Worm (Caenorhabditis elegans): Measurements from ENCODE around the gene F56C9.3.

Gene F56C9.3

DNA sequence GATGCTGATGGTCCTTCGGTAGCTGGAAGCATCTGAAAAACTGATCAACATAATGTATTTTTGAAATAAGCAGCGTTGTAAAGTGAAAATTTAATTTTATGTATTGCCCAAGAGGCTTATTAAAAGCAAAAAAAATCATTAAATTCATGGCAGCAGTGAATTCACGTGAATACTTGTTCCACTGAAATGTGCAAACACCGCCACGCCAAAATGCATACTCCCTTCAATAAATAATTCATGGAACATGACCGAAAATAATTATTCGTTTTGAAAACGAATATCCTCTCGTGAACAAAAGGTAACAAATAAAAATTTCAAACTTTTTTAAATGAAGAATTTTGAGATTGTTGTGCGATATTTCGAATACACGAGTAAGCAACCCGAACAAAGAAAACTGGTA lies 46.3 kb downstream of the F56C9.3 start, which contains the start of gene F08F8.10 (continued):
- TF ChIP-seq unc-30 (tag; optimal IDR thresholded peaks at IDR 0.05) (no peak), C34B4.2 (tag; optimal IDR thresholded peaks at IDR 0.05) (no peak), rnt-1 (tag; optimal IDR thresholded peaks at IDR 0.05) (peak; percentile 23), snu-23 (GFP tag; optimal IDR thresholded peaks at IDR 0.05) (peak; percentile 61), dpl-1 (GFP tag; optimal IDR thresholded peaks at IDR 0.05) (peak; percentile 33 to 65 (median 47)), C16A3.4 (tag; optimal IDR thresholded peaks at IDR 0.05) (peak; percentile 24), lin-15B (tag; optimal IDR thresholded peaks at IDR 0.05) (no peak), ama-1 (optimal IDR thresholded peaks at IDR 0.05) (no peak), nhr-12 (tag; optimal IDR thresholded peaks at IDR 0.05) (no peak), swsn-7 (tag; optimal IDR thresholded peaks at IDR 0.05) (peak; percentile 37), mdl-1 (tag; optimal IDR thresholded peaks at IDR 0.05) (peak in 1 of 2 experiments; percentile 61), ceh-63 (GFP tag; optimal IDR thresholded peaks at IDR 0.05) (no peak), C04F5.9 (tag; optimal IDR thresholded peaks at IDR 0.05) (no peak), fos-1 (tag; optimal IDR thresholded peaks at IDR 0.05) (no peak), egl-13 (tag; optimal IDR thresholded peaks at IDR 0.05) (no peak), elt-2 (tag; optimal IDR thresholded peaks at IDR 0.05) (no peak), unc-86 (tag; optimal IDR thresholded peaks at IDR 0.05) (peak; percentile 92), nhr-237 (tag; optimal IDR thresholded peaks at IDR 0.05) (no peak), tbx-2 (tag; optimal IDR thresholded peaks at IDR 0.05) (peak; percentile 9), unc-130 (tag; optimal IDR thresholded peaks at IDR 0.05) (peak; percentile 33), lsy-2 (tag; optimal IDR thresholded peaks at IDR 0.05) (peak; percentile 63 to 64), unc-98 (GFP tag; IDR thresholded peaks at IDR 0.05) (no peak), nhr-85 (tag) (peak; percentile 56), efl-3 (GFP tag; optimal IDR thresholded peaks at IDR 0.05) (no peak), xbp-1 (tag; optimal IDR thresholded peaks at IDR 0.05) (peak; percentile 35), isw-1 (GFP tag; IDR thresholded peaks at IDR 0.05) (peak; percentile 4; the same call in 1 of the 2 replicates), nhr-11 (tag; optimal IDR thresholded peaks at IDR 0.05) (no peak), jun-1 (tag; optimal IDR thresholded peaks at IDR 0.05) (no peak), hlh-4 (tag; optimal IDR thresholded peaks at IDR 0.05) (no peak), fkh-8 (tag; optimal IDR thresholded peaks at IDR 0.05) (no peak), nhr-76 (tag; optimal IDR thresholded peaks at IDR 0.05) (no peak), blmp-1 (tag; optimal IDR thresholded peaks at IDR 0.05) (peak; percentile 44)

DNA sequence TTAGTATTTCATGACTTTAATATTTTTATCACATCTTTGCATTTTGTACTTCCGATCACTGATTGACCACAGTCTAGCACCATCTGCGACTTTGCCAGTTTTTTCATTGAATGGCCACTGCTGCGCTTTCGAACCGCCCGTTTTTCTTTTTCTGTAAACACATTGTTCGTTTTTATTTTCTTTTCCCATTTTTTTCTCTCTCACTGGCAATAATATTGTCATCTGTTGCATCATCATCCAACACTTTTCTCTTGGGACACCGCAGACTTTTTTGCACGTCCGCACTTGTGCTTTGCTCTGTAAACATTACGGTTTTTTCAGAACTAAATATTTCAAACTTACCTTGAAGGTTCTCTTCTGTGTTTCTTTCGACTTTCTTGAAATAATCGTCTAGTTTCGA lies 47.5 kb downstream of the F56C9.3 start:
- TF ChIP-seq alr-1 (tag; optimal IDR thresholded peaks at IDR 0.05; ENCODE audit: borderline replicate concordance) (no peak), snu-23 (GFP tag; optimal IDR thresholded peaks at IDR 0.05) (peak; percentile 17), blmp-1 (tag; optimal IDR thresholded peaks at IDR 0.05) (no peak), lir-3 (tag; optimal IDR thresholded peaks at IDR 0.05; ENCODE audit: poor library complexity) (no peak), unc-98 (GFP tag; IDR thresholded peaks at IDR 0.05) (no peak), tlp-1 (tag; optimal IDR thresholded peaks at IDR 0.05) (no peak), egl-13 (tag; optimal IDR thresholded peaks at IDR 0.05) (no peak), ceh-88 (GFP tag; IDR thresholded peaks at IDR 0.05) (no peak), mep-1 (tag; optimal IDR thresholded peaks at IDR 0.05) (no peak), hlh-17 (GFP tag; optimal IDR thresholded peaks at IDR 0.05; ENCODE audit: borderline replicate concordance) (no peak), dpl-1 (GFP tag; optimal IDR thresholded peaks at IDR 0.05) (no peak), ets-5 (GFP tag; IDR thresholded peaks at IDR 0.05) (no peak), F16B12.6 (tag; optimal IDR thresholded peaks at IDR 0.05) (no peak), aly-2 (tag; optimal IDR thresholded peaks at IDR 0.05) (no peak), skn-1 (tag; optimal IDR thresholded peaks at IDR 0.05) (no peak), lin-14 (GFP tag; optimal IDR thresholded peaks at IDR 0.05) (peak; percentile 56), nhr-20 (tag; optimal IDR thresholded peaks at IDR 0.05) (peak; percentile 58), lin-35 (GFP tag; optimal IDR thresholded peaks at IDR 0.05) (no peak), ces-1 (GFP tag; optimal IDR thresholded peaks at IDR 0.05) (no peak), elt-3 (tag; optimal IDR thresholded peaks at IDR 0.05) (peak in 1 of 6 experiments; percentile 20), zag-1 (tag; optimal IDR thresholded peaks at IDR 0.05) (no peak), fkh-4 (tag; optimal IDR thresholded peaks at IDR 0.05; ENCODE audit: borderline replicate concordance) (no peak), lin-15B (tag; optimal IDR thresholded peaks at IDR 0.05) (no peak), unc-62 (GFP tag; optimal IDR thresholded peaks at IDR 0.05) (no peak), aha-1 (tag; optimal IDR thresholded peaks at IDR 0.05) (no peak), nhr-71 (tag; optimal IDR thresholded peaks at IDR 0.05) (no peak), lin-39 (tag; optimal IDR thresholded peaks at IDR 0.05) (no peak), sptf-1 (tag; optimal IDR thresholded peaks at IDR 0.05) (no peak)

Data from whole organism, L1 larva.